Fruit fly (Drosophila melanogaster) whole organism, wandering third instar larva: ENCODE measurements around the gene psidin.

Experiments
- CG32264 ChIP-seq: fragments of 200-800 bp; sonication (Bioruptor generic); optimal IDR thresholded peaks from 2 replicates; lab custom pipeline; 2016; ENCODE audit warnings: missing biosample characterization, missing genetic modification characterization
- CG9705 ChIP-seq: fragments of 200-800 bp; sonication (Bioruptor generic); optimal IDR thresholded peaks from 2 replicates; lab custom pipeline; 2018; ENCODE audit warnings: missing biosample characterization, mild to moderate bottlenecking, missing genetic modification characterization
- GATAd ChIP-seq: sonication (Bioruptor generic); optimal IDR thresholded peaks from 2 replicates; lab custom pipeline; 2016; ENCODE audit warnings: missing biosample characterization, missing genetic modification characterization
- HLH106 ChIP-seq: fragments of 200-800 bp; optimal IDR thresholded peaks from 3 replicates; lab custom pipeline; 2019; ENCODE audit warnings: missing biosample characterization, mild to moderate bottlenecking, missing genetic modification characterization, moderate library complexity
- Hnf4 ChIP-seq: fragments of 200-800 bp; sonication (Bioruptor generic); optimal IDR thresholded peaks from 2 replicates; lab custom pipeline; 2016; ENCODE audit warnings: missing biosample characterization, mild to moderate bottlenecking, missing genetic modification characterization
- Hr78 ChIP-seq: fragments of >200 bp; optimal IDR thresholded peaks from 2 replicates; lab custom pipeline; 2017; ENCODE audit warnings: missing biosample characterization, missing genetic modification characterization
- Hr83 ChIP-seq: fragments of 200-300 bp; sonication (Bioruptor generic); optimal IDR thresholded peaks from 2 replicates; lab custom pipeline; 2016; ENCODE audit warnings: missing biosample characterization, mild to moderate bottlenecking, missing genetic modification characterization, moderate library complexity; ENCODE audit not compliant: poor library complexity, severe bottlenecking
- Jra ChIP-seq: sonication (Bioruptor generic); optimal IDR thresholded peaks from 2 replicates; lab custom pipeline; 2016; ENCODE audit warnings: missing biosample characterization, missing genetic modification characterization
- Mio ChIP-seq: sonication (Bioruptor generic); optimal IDR thresholded peaks from 2 replicates; lab custom pipeline; 2016; ENCODE audit warnings: missing biosample characterization, missing genetic modification characterization
- N ChIP-seq: fragments of >200 bp; optimal IDR thresholded peaks from 2 replicates; lab custom pipeline; 2018; ENCODE audit warnings: missing biosample characterization, missing external identifiers, missing genetic modification characterization
- OdsH ChIP-seq: fragments of 200-800 bp; sonication (Bioruptor generic); optimal IDR thresholded peaks from 2 replicates; lab custom pipeline; 2016; ENCODE audit warnings: missing biosample characterization, mild to moderate bottlenecking, missing genetic modification characterization
- Rel ChIP-seq, 2 experiments: fragments of 200-800 bp; sonication (Bioruptor generic) in 1 of 2; optimal IDR thresholded peaks; 2 replicates in 1 of 2; 3 replicates in 1 of 2; lab custom pipeline; 2016 to 2019; ENCODE audit warnings: mild to moderate bottlenecking in 2 of 2, missing biosample characterization in 2 of 2, missing genetic modification characterization in 2 of 2, moderate library complexity in 1 of 2
- Sp1 ChIP-seq: fragments of 200-800 bp; sonication (Bioruptor generic); optimal IDR thresholded peaks from 3 replicates; lab custom pipeline; 2019; ENCODE audit warnings: missing biosample characterization, mild to moderate bottlenecking, missing genetic modification characterization, moderate library complexity
- Vsx2 ChIP-seq: fragments of 200-300, 225-300 bp; sonication (Bioruptor generic); optimal IDR thresholded peaks from 2 replicates; lab custom pipeline; 2018; ENCODE audit warnings: missing biosample characterization, missing genetic modification characterization; ENCODE audit not compliant: partially characterized antibody
- br ChIP-seq: fragments of 200-800 bp; sonication (Bioruptor generic); optimal IDR thresholded peaks from 2 replicates; lab custom pipeline; 2016; ENCODE audit warnings: missing biosample characterization, missing genetic modification characterization
- brk ChIP-seq: fragments of 200-800 bp; sonication (Bioruptor generic); optimal IDR thresholded peaks from 2 replicates; lab custom pipeline; 2016; ENCODE audit warnings: missing biosample characterization, mild to moderate bottlenecking, missing genetic modification characterization
- dl ChIP-seq, 2 experiments: fragments of 175-275, 200-275 bp in 1 of 2; fragments of 200-275 bp in 1 of 2; sonication (Bioruptor generic); optimal IDR thresholded peaks; lab custom pipeline; 2018; ENCODE audit warnings: mild to moderate bottlenecking in 2 of 2, missing biosample characterization in 2 of 2, missing genetic modification characterization in 2 of 2, moderate library complexity in 2 of 2; ENCODE audit not compliant: partially characterized antibody in 2 of 2, insufficient read depth in 1 of 2
- dmrt93B ChIP-seq: fragments of 200-800 bp; sonication (Bioruptor generic); optimal IDR thresholded peaks from 2 replicates; lab custom pipeline; 2018; ENCODE audit warnings: missing biosample characterization, mild to moderate bottlenecking, missing genetic modification characterization
- ey ChIP-seq: fragments of 200-800 bp; sonication (Bioruptor generic); optimal IDR thresholded peaks from 2 replicates; lab custom pipeline; 2016; ENCODE audit warnings: missing biosample characterization, missing genetic modification characterization
- foxo ChIP-seq, 2 experiments: fragments of 200-800 bp; sonication (Bioruptor generic); optimal IDR thresholded peaks; 2 replicates in 1 of 2; 3 replicates in 1 of 2; lab custom pipeline; 2016 to 2017; ENCODE audit warnings: missing biosample characterization in 2 of 2, missing genetic modification characterization in 2 of 2
- fru ChIP-seq: fragments of 200-800 bp; sonication (Bioruptor generic); optimal IDR thresholded peaks from 3 replicates; lab custom pipeline; 2016; ENCODE audit warnings: missing biosample characterization, mild to moderate bottlenecking, missing genetic modification characterization
- h ChIP-seq: fragments of 200-800 bp; sonication (Bioruptor generic); optimal IDR thresholded peaks from 3 replicates; lab custom pipeline; 2016; ENCODE audit warnings: missing biosample characterization, mild to moderate bottlenecking, missing genetic modification characterization
- jim ChIP-seq: fragments of 175-275, 200-325 bp; sonication (Bioruptor generic); optimal IDR thresholded peaks from 2 replicates; lab custom pipeline; 2016; ENCODE audit warnings: missing biosample characterization, mild to moderate bottlenecking, missing genetic modification characterization
- pan ChIP-seq: fragments of >200 bp; optimal IDR thresholded peaks from 2 replicates; lab custom pipeline; 2017
- psq ChIP-seq: fragments of 200-800 bp; sonication (Bioruptor generic); optimal IDR thresholded peaks from 3 replicates; lab custom pipeline; 2017; ENCODE audit warnings: missing biosample characterization, mild to moderate bottlenecking, missing genetic modification characterization, moderate library complexity
- rgr ChIP-seq: fragments of 200-800 bp; sonication (Bioruptor generic); optimal IDR thresholded peaks from 3 replicates; lab custom pipeline; 2016; ENCODE audit warnings: missing biosample characterization, mild to moderate bottlenecking, missing genetic modification characterization
- sage ChIP-seq: fragments of 200-800 bp; sonication (Bioruptor generic); optimal IDR thresholded peaks from 2 replicates; lab custom pipeline; 2016; ENCODE audit warnings: missing biosample characterization, mild to moderate bottlenecking, missing genetic modification characterization
- sv ChIP-seq: fragments of 200-800 bp; sonication (Bioruptor generic); optimal IDR thresholded peaks from 3 replicates; lab custom pipeline; 2016; ENCODE audit warnings: missing biosample characterization, missing genetic modification characterization
- tai ChIP-seq: sonication (Bioruptor generic); optimal IDR thresholded peaks from 2 replicates; lab custom pipeline; 2016; ENCODE audit warnings: missing biosample characterization, missing genetic modification characterization
- usp ChIP-seq: fragments of >200 bp; optimal IDR thresholded peaks from 2 replicates; lab custom pipeline; 2017; ENCODE audit warnings: missing biosample characterization, missing genetic modification characterization

The psidin gene

dm6 chr3R:20004697-20005096, 16.8 kb upstream of the psidin start:
- TF ChIP-seq brk = no peak

- TF ChIP-seq h (no peak), usp (GFP tag; lab: Kevin White, UChicago) (no peak), Vsx2 (GFP tag; lab: Kevin White, UChicago) (no peak), Mio (no peak), OdsH (GFP tag; lab: Kevin White, UChicago) (no peak), Rel (GFP tag; optimal IDR thresholded peaks at IDR 0.05; lab: Kevin White, UChicago) (no peak), Rel (tag; optimal IDR thresholded peaks at IDR 0.05; lab: Kevin White, UChicago) (no peak), Hr78 (GFP tag; lab: Kevin White, UChicago) (no peak), tai (GFP tag; lab: Kevin White, UChicago) (no peak)
Measured at dm6 chr3R:20006617-20007016, 14.9 kb upstream of the psidin start.

dm6 chr3R:20007399-20008285, 13.9 kb upstream of the psidin start:
- TF ChIP-seq Jra (GFP tag; lab: Kevin White, UChicago) (no peak), Mio (no peak), sv (GFP tag; lab: Kevin White, UChicago) (no peak), foxo (GFP tag; optimal IDR thresholded peaks at IDR 0.05; lab: Kevin White, UChicago) (no peak), brk (no peak), usp (GFP tag; lab: Kevin White, UChicago) (no peak), rgr (GFP tag; lab: Kevin White, UChicago) (no peak), tai (GFP tag; lab: Kevin White, UChicago) (no peak), dl (GFP tag; optimal IDR thresholded peaks at IDR 0.05; lab: Kevin White, UChicago; ENCODE audit: insufficient read depth in 1 of 2, partially characterized antibody in 2 of 2) (no peak), N (GFP tag; lab: Kevin White, UChicago) (no peak), pan (no peak), CG32264 (GFP tag; lab: Kevin White, UChicago) (no peak), jim (GFP tag; lab: Kevin White, UChicago) (no peak), sage (no peak), Hr78 (GFP tag; lab: Kevin White, UChicago) (no peak), GATAd (no peak), br (GFP tag; lab: Kevin White, UChicago) (no peak), h (no peak), Hnf4 (GFP tag; lab: Kevin White, UChicago) (no peak), ey (GFP tag; lab: Kevin White, UChicago) (no peak)

dm6 chr3R:20008372-20009051, 13.0 kb upstream of the psidin start, which contains the start of the genes Hs6st and MED25:
TSS of gene Hs6st (minus strand) at chr3R:20008512.
TSS of gene MED25 (plus strand) at chr3R:20008947.
- TF ChIP-seq tai (GFP tag; lab: Kevin White, UChicago) (no peak), CG9705 (GFP tag; lab: Kevin White, UChicago) (peak; percentile 40), Sp1 (GFP tag; lab: Kevin White, UChicago) (peak; percentile 37), Hr83 (GFP tag; lab: Kevin White, UChicago) (peak; percentile 70), fru (GFP tag; lab: Kevin White, UChicago) (peak; percentile 17), usp (GFP tag; lab: Kevin White, UChicago) (no peak), psq (GFP tag; lab: Kevin White, UChicago) (peak; percentile 98), N (GFP tag; lab: Kevin White, UChicago) (no peak), Vsx2 (GFP tag; lab: Kevin White, UChicago) (no peak), h (peak; percentile 71), dmrt93B (peak; percentile 41), HLH106 (tag; lab: Kevin White, UChicago) (peak; percentile 34), sv (GFP tag; lab: Kevin White, UChicago) (peak; percentile 32)
